Worm (Caenorhabditis elegans) whole organism, mixed stage, embryonic: Measurements from ENCODE around the gene srt-69.

Experiments used
- M03D4.4 ChIP-seq: sonication (generic microtip); optimal IDR thresholded peaks from 2 replicates; lab custom pipeline; 2017; ENCODE audit warnings: mild to moderate bottlenecking, missing genetic modification characterization, missing compliant biosample characterization
- blmp-1 ChIP-seq: fragments of 150-350 bp; optimal IDR thresholded peaks from 2 replicates; lab custom pipeline; 2014; ENCODE audit warnings: missing biosample characterization, missing genetic modification characterization
- ceh-39 ChIP-seq: fragments of 150-350 bp; optimal IDR thresholded peaks from 2 replicates; lab custom pipeline; 2014; ENCODE audit warnings: missing biosample characterization, missing genetic modification characterization
- ceh-83 ChIP-seq: fragments of 200-800 bp; sonication (Bioruptor generic); optimal IDR thresholded peaks from 2 replicates; lab custom pipeline; 2018; ENCODE audit warnings: mild to moderate bottlenecking, missing genetic modification characterization, missing compliant biosample characterization
- ces-1 ChIP-seq: fragments of 150-350 bp; optimal IDR thresholded peaks from 2 replicates; lab custom pipeline; 2014; ENCODE audit warnings: missing biosample characterization, missing genetic modification reagents, missing genetic modification characterization
- cnd-1 ChIP-seq: fragments of 200-800 bp; sonication (Bioruptor generic); optimal IDR thresholded peaks from 2 replicates; lab custom pipeline; 2018; ENCODE audit warnings: mild to moderate bottlenecking, missing genetic modification characterization, missing compliant biosample characterization
- drap-1 ChIP-seq: fragments of 200-800 bp; sonication (Bioruptor generic); optimal IDR thresholded peaks from 3 replicates; lab custom pipeline; 2018; ENCODE audit warnings: mild to moderate bottlenecking, missing genetic modification characterization, missing compliant biosample characterization
- elt-1 ChIP-seq: sonication (generic microtip); optimal IDR thresholded peaks from 2 replicates; lab custom pipeline; 2017; ENCODE audit warnings: missing genetic modification characterization, mild to moderate bottlenecking, missing compliant biosample characterization, antibody characterized with exemption, moderate library complexity, borderline replicate concordance; ENCODE audit not compliant: insufficient read depth
- elt-3 ChIP-seq: fragments of 150-350 bp; optimal IDR thresholded peaks from 2 replicates; lab custom pipeline; 2014; ENCODE audit warnings: missing biosample characterization, missing genetic modification characterization
- flh-1 ChIP-seq: fragments of 200-800 bp; sonication (Bioruptor generic); optimal IDR thresholded peaks from 2 replicates; lab custom pipeline; 2018; ENCODE audit warnings: mild to moderate bottlenecking, missing genetic modification characterization, moderate library complexity, missing compliant biosample characterization
- ham-2 ChIP-seq: fragments of 200-800 bp; sonication (Bioruptor generic); optimal IDR thresholded peaks from 2 replicates; lab custom pipeline; 2018; ENCODE audit warnings: mild to moderate bottlenecking, missing genetic modification characterization, missing compliant biosample characterization
- hlh-1 ChIP-seq: fragments of 150-350 bp; optimal IDR thresholded peaks from 2 replicates; lab custom pipeline; 2014; ENCODE audit warnings: missing biosample characterization, missing genetic modification reagents, missing genetic modification characterization
- lin-13 ChIP-seq: fragments of 150-350 bp; optimal IDR thresholded peaks from 2 replicates; lab custom pipeline; 2014; ENCODE audit warnings: missing biosample characterization, missing genetic modification characterization
- lsy-2 ChIP-seq: fragments of 150-350 bp; optimal IDR thresholded peaks from 2 replicates; lab custom pipeline; 2014; ENCODE audit warnings: missing biosample characterization, missing genetic modification characterization
- mab-5 ChIP-seq: fragments of 150-350 bp; optimal IDR thresholded peaks from 2 replicates; lab custom pipeline; 2014; ENCODE audit warnings: missing biosample characterization, missing genetic modification characterization
- mep-1 ChIP-seq: fragments of 150-350 bp; optimal IDR thresholded peaks from 2 replicates; lab custom pipeline; 2017; ENCODE audit warnings: missing biosample characterization, missing genetic modification reagents, missing genetic modification characterization, inconsistent platforms
- mls-2 ChIP-seq: sonication (generic microtip); optimal IDR thresholded peaks from 2 replicates; lab custom pipeline; 2016; ENCODE audit warnings: mild to moderate bottlenecking, missing genetic modification characterization, moderate library complexity, missing compliant biosample characterization
- nhr-12 ChIP-seq: fragments of 150-350 bp; optimal IDR thresholded peaks from 2 replicates; lab custom pipeline; 2014; ENCODE audit warnings: missing biosample characterization, missing genetic modification characterization
- nhr-2 ChIP-seq: fragments of 150-350 bp; optimal IDR thresholded peaks from 2 replicates; lab custom pipeline; 2014; ENCODE audit warnings: missing biosample characterization, missing genetic modification characterization
- nhr-237 ChIP-seq: fragments of 150-350 bp; optimal IDR thresholded peaks from 2 replicates; lab custom pipeline; 2014; ENCODE audit warnings: missing biosample characterization, missing genetic modification characterization
- nhr-28 ChIP-seq: fragments of 150-350 bp; optimal IDR thresholded peaks from 2 replicates; lab custom pipeline; 2014; ENCODE audit warnings: missing biosample characterization, missing genetic modification characterization
- nhr-76 ChIP-seq: sonication (generic microtip); optimal IDR thresholded peaks from 2 replicates; lab custom pipeline; 2017; ENCODE audit warnings: missing biosample characterization, missing genetic modification characterization
- pha-4 ChIP-seq: fragments of 150-350 bp; optimal IDR thresholded peaks from 2 replicates; lab custom pipeline; 2018; ENCODE audit warnings: missing biosample characterization, missing genetic modification reagents, missing genetic modification characterization
- sem-2 ChIP-seq: fragments of 200-800 bp; sonication (Bioruptor generic); optimal IDR thresholded peaks from 2 replicates; lab custom pipeline; 2018; ENCODE audit warnings: mild to moderate bottlenecking, missing genetic modification characterization, missing compliant biosample characterization
- snpc-4 ChIP-seq: fragments of 150-350 bp; optimal IDR thresholded peaks from 2 replicates; lab custom pipeline; 2014; ENCODE audit warnings: missing biosample characterization, missing genetic modification characterization
- sptf-1 ChIP-seq: sonication (generic microtip); optimal IDR thresholded peaks from 2 replicates; lab custom pipeline; 2017; ENCODE audit warnings: mild to moderate bottlenecking, missing genetic modification characterization, moderate library complexity, missing compliant biosample characterization
- unc-120 ChIP-seq: sonication (generic microtip); optimal IDR thresholded peaks from 2 replicates; lab custom pipeline; 2017; ENCODE audit warnings: missing genetic modification characterization, missing compliant biosample characterization; ENCODE audit not compliant: poor library complexity, severe bottlenecking
- unc-39 ChIP-seq: fragments of 150-350 bp; optimal IDR thresholded peaks from 2 replicates; lab custom pipeline; 2014; ENCODE audit warnings: missing biosample characterization, missing genetic modification characterization
- unc-62 ChIP-seq: fragments of 150-350 bp; optimal IDR thresholded peaks from 2 replicates; lab custom pipeline; 2014; ENCODE audit warnings: missing biosample characterization, missing genetic modification reagents, missing genetic modification characterization
- ztf-11 ChIP-seq: fragments of 150-350 bp; optimal IDR thresholded peaks from 2 replicates; lab custom pipeline; 2014; ENCODE audit warnings: missing biosample characterization, missing genetic modification characterization

Gene srt-69

DNA sequence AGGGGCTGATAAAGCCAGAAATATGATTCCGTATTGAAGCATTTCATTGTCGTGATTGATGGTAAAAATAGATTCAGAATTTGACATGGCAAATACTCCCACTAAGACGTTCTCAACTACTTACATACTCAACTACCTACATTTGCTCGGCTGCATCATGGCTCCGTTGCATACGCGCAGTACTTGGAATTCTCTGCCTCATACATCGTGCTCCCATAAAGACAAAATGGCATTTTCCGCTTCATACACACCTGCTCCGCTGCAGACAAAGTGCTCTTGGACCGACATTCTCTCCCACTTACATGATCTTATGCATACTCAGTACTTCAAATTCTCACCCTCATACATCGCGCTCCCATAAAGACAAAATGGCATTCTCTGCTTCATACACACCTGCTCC, at the start of gene srt-69, which contains the start of gene B0238.12:
Gene srt-69, minus strand, starts transcription at position 101 of the 400 bp plus-strand sequence.
Gene B0238.12, plus strand, starts transcription at position 264 of the 400 bp plus-strand sequence.
- TF ChIP-seq nhr-12 (no peak), lin-13 (tag; lab: Kevin White, UChicago) (no peak), ces-1 (GFP tag; lab: Kevin White, UChicago) (no peak), mep-1 (tag; lab: Kevin White, UChicago) (no peak), unc-62 (no peak), ztf-11 (tag; lab: Kevin White, UChicago) (no peak), mls-2 (tag; lab: Kevin White, UChicago) (no peak), sem-2 (GFP tag; lab: Kevin White, UChicago) (no peak), ceh-39 (no peak), nhr-76 (tag; lab: Kevin White, UChicago) (no peak), snpc-4 (no peak), pha-4 (tag; lab: Kevin White, UChicago) (no peak), sptf-1 (no peak), nhr-237 (tag; lab: Kevin White, UChicago) (no peak), elt-1 (no peak), nhr-2 (tag; lab: Kevin White, UChicago) (no peak)

DNA sequence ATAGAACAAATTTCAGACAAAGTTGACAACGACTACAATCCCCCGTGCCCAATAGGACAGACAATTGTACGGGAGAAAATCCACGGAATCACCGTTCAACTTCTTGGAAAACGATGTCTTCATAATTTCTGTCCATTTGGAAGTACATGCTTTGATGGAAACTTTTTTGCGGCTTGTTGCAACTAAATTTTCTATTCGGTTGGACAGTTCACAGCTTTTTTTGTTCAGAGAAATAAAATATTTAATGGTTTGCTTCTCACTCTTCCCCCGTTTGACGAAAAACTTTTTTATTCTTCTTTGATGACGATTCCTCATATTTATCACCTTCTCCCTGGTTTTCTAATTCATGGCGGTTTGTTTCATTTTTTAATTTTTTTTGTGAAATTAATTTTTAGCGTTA, 48.6 kb upstream of the srt-69 start, which contains the start of gene C10G8.2:
Gene C10G8.2, plus strand, starts transcription at position 301 of the 400 bp plus-strand sequence.
- TF ChIP-seq unc-120 (tag; lab: Kevin White, UChicago) (no peak), nhr-2 (tag; lab: Kevin White, UChicago) (no peak), pha-4 (tag; lab: Kevin White, UChicago) (no peak), drap-1 (GFP tag; lab: Kevin White, UChicago) (no peak), ceh-39 (no peak), lsy-2 (tag; lab: Kevin White, UChicago) (no peak), ceh-83 (GFP tag; lab: Kevin White, UChicago) (no peak), nhr-28 (tag; lab: Kevin White, UChicago) (no peak), elt-3 (tag; lab: Kevin White, UChicago) (no peak), hlh-1 (tag; lab: Kevin White, UChicago) (no peak), mab-5 (tag; lab: Kevin White, UChicago) (no peak), sem-2 (GFP tag; lab: Kevin White, UChicago) (no peak), snpc-4 (no peak), unc-39 (tag; lab: Kevin White, UChicago) (no peak), lin-13 (tag; lab: Kevin White, UChicago) (no peak), ham-2 (GFP tag; lab: Kevin White, UChicago) (no peak), flh-1 (GFP tag; lab: Kevin White, UChicago) (no peak), sptf-1 (no peak), nhr-237 (tag; lab: Kevin White, UChicago) (no peak)

DNA sequence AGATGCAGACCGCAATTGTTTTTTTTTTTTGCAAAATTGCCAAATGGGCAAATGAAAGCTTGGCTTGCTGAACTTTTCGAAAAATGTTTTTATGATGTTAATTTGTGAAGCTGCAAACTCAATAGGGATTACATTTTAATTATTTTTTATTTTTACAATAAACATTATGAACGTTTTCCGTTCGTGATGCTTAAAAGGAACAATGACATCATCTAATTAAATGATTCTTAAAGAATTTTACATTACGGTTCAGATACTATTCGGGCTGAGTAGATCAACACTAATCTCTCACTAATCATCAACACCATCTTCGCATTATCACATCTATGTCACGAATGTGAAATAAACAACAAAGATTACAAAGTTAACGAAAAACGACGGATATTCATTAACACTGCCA, 47.0 kb upstream of the srt-69 start, which contains the start of gene C10G8.3:
Gene C10G8.3, plus strand, starts transcription at position 301 of the 400 bp plus-strand sequence.
- no peak for TF ChIP-seq sem-2 (GFP tag; lab: Kevin White, UChicago)
- no peak for TF ChIP-seq unc-120 (tag; lab: Kevin White, UChicago)
- TF ChIP-seq, all 35 proteins: peak for 0

DNA sequence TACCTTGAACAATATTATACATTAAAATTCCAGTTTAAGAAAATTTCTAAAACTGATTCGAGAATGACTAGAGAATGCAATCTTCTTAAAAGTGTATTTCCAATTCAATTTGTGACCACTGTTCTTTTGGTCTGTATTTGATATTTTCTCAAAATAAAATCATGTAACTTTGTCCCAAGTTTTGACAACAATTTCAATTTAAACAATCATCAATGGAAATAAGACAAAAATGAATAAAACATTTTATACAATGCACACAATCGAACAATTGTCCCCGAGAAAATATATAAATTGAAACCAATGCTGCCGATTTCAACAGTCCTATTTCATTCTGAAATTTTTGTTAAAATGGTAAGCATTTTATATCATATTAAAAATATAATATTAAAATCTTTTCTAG, 46.2 kb upstream of the srt-69 start, which contains the start of gene C10G8.4:
Gene C10G8.4, plus strand, starts transcription at position 301 of the 400 bp plus-strand sequence.
- TF ChIP-seq mls-2 (tag; lab: Kevin White, UChicago) (no peak), sptf-1 (no peak), cnd-1 (tag; lab: Kevin White, UChicago) (no peak), hlh-1 (tag; lab: Kevin White, UChicago) (no peak), elt-3 (tag; lab: Kevin White, UChicago) (no peak), M03D4.4 (tag; lab: Kevin White, UChicago) (no peak), elt-1 (no peak), ceh-39 (no peak), blmp-1 (no peak), sem-2 (GFP tag; lab: Kevin White, UChicago) (no peak), nhr-28 (tag; lab: Kevin White, UChicago) (no peak), nhr-76 (tag; lab: Kevin White, UChicago) (no peak), ceh-83 (GFP tag; lab: Kevin White, UChicago) (no peak), unc-39 (tag; lab: Kevin White, UChicago) (no peak), nhr-237 (tag; lab: Kevin White, UChicago) (no peak), unc-62 (no peak), ztf-11 (tag; lab: Kevin White, UChicago) (no peak), nhr-2 (tag; lab: Kevin White, UChicago) (no peak), unc-120 (tag; lab: Kevin White, UChicago) (no peak), drap-1 (GFP tag; lab: Kevin White, UChicago) (no peak)
